Worm (Caenorhabditis elegans) whole organism, L4/young adult: ENCODE results near the gene Y38H8A.4.

Experiments
- W03F9.2 ChIP-seq: fragments of 150-350 bp; optimal IDR thresholded peaks from 2 replicates; lab custom pipeline; 2014; ENCODE audit warnings: missing biosample characterization, missing genetic modification characterization
- dao-5 ChIP-seq: sonication (generic microtip); optimal IDR thresholded peaks from 2 replicates; lab custom pipeline; 2016; ENCODE audit warnings: missing genotype, missing genetic modification characterization, moderate library complexity, missing compliant biosample characterization
- him-1 ChIP-seq: sonication (generic microtip); optimal IDR thresholded peaks from 2 replicates; lab custom pipeline; 2016; ENCODE audit warnings: missing genotype, missing genetic modification reagents, missing genetic modification characterization, missing compliant biosample characterization

- TF ChIP-seq him-1 (tag; lab: Kevin White, UChicago) (no peak), dao-5 (tag; lab: Kevin White, UChicago) (no peak), W03F9.2 (tag; lab: Kevin White, UChicago) (no peak)
These were observed 37.9 kb upstream of the Y38H8A.4 start for ce11 chrIV:13510049-13510448.
